Worm (Caenorhabditis elegans): ENCODE results near the gene tank-1.

Gene tank-1

ce11 chrV:1230540-1230939 lies 55.0 kb downstream of the tank-1 start:
- TF ChIP-seq W03F9.2 (tag; optimal IDR thresholded peaks at IDR 0.05) (no peak), dao-5 (tag; optimal IDR thresholded peaks at IDR 0.05) (no peak), him-1 (tag; optimal IDR thresholded peaks at IDR 0.05) (no peak)

- TF ChIP-seq dao-5 (tag; optimal IDR thresholded peaks at IDR 0.05) (no peak), him-1 (tag; optimal IDR thresholded peaks at IDR 0.05) (no peak), W03F9.2 (tag; optimal IDR thresholded peaks at IDR 0.05) (no peak)
These were observed 56.4 kb downstream of the tank-1 start for ce11 chrV:1228884-1229662.

ce11 chrV:1227756-1228665 lies 57.5 kb downstream of the tank-1 start:
- TF ChIP-seq him-1 (tag; optimal IDR thresholded peaks at IDR 0.05) (no peak), W03F9.2 (tag; optimal IDR thresholded peaks at IDR 0.05) (no peak), dao-5 (tag; optimal IDR thresholded peaks at IDR 0.05) (no peak)

Data from whole organism, L4/young adult.